Fruit fly (Drosophila melanogaster) whole organism, embryonic: ENCODE results near the gene CG6830.

Experiments used
- Atf6 ChIP-seq: fragments of 200-800 bp; sonication (Bioruptor generic); IDR thresholded peaks from 2 replicates; pipeline ENCODE4 v1.3.6; 2022; ENCODE audit warnings: missing biosample characterization, missing genetic modification characterization
- CG10959 ChIP-seq: fragments of 200-800 bp; sonication (Bioruptor generic); IDR thresholded peaks from 2 replicates; pipeline ENCODE4 v1.3.6; 2022; ENCODE audit warnings: missing biosample characterization, missing genetic modification characterization
- CG11085 ChIP-seq: fragments of 200-800 bp; sonication (Bioruptor generic); IDR thresholded peaks from 2 replicates; pipeline ENCODE4 v1.3.6; 2022; ENCODE audit warnings: missing biosample characterization, missing genetic modification characterization
- CG13296 ChIP-seq: fragments of 200-800 bp; sonication (Bioruptor generic); optimal IDR thresholded peaks from 3 replicates; lab custom pipeline; 2018; ENCODE audit warnings: missing biosample characterization, mild to moderate bottlenecking, missing genetic modification characterization
- CG14014 ChIP-seq: fragments of 200-800 bp; sonication (Bioruptor generic); IDR thresholded peaks from 2 replicates; pipeline ENCODE4 v1.3.6; 2022; ENCODE audit warnings: missing biosample characterization, missing genetic modification characterization
- CG15514 ChIP-seq: fragments of 200-800 bp; sonication (Bioruptor generic); optimal IDR thresholded peaks from 3 replicates; lab custom pipeline; 2017; ENCODE audit warnings: missing biosample characterization, missing genetic modification characterization, mild to moderate bottlenecking, moderate library complexity, missing genetic modification reagents
- CG16813 ChIP-seq: fragments of 200-800 bp; sonication (Bioruptor generic); IDR thresholded peaks from 3 replicates; pipeline ENCODE4 v1.3.6; 2022; ENCODE audit warnings: missing biosample characterization, missing genetic modification characterization; ENCODE audit not compliant: partially characterized antibody
- CG17328 ChIP-seq: fragments of 200-800 bp; sonication (Bioruptor generic); IDR thresholded peaks from 2 replicates; pipeline ENCODE4 v1.3.6; 2022; ENCODE audit warnings: missing biosample characterization, missing genetic modification characterization
- CG17361 ChIP-seq: fragments of 200-800 bp; sonication (Bioruptor generic); IDR thresholded peaks from 3 replicates; pipeline ENCODE4 v1.3.6; 2022; ENCODE audit warnings: missing biosample characterization, missing genetic modification characterization
- CG18011 ChIP-seq: fragments of 200-800 bp; sonication (Bioruptor generic); optimal IDR thresholded peaks from 2 replicates; lab custom pipeline; 2017; ENCODE audit warnings: missing biosample characterization, missing genetic modification characterization, mild to moderate bottlenecking, moderate library complexity, missing genotype
- CG2202 ChIP-seq: fragments of 200-800 bp; sonication (Bioruptor generic); optimal IDR thresholded peaks from 2 replicates; lab custom pipeline; 2018; ENCODE audit warnings: missing biosample characterization, mild to moderate bottlenecking, missing genetic modification characterization
- CG30020 ChIP-seq: fragments of 200-800 bp; optimal IDR thresholded peaks from 2 replicates; lab custom pipeline; 2019; ENCODE audit warnings: missing biosample characterization, mild to moderate bottlenecking, missing genetic modification characterization, moderate library complexity
- CG34224 ChIP-seq: fragments of 200-800 bp; sonication (Bioruptor generic); IDR thresholded peaks from 3 replicates; pipeline ENCODE4 v1.3.6; 2022; ENCODE audit warnings: missing biosample characterization, missing genetic modification characterization; ENCODE audit not compliant: partially characterized antibody
- CG43689 ChIP-seq: fragments of 200-800 bp; sonication (Bioruptor generic); IDR thresholded peaks from 2 replicates; pipeline ENCODE4 v1.3.6; 2022; ENCODE audit warnings: missing biosample characterization, missing genetic modification characterization
- CG4617 ChIP-seq: fragments of 200-800 bp; sonication (Bioruptor generic); optimal IDR thresholded peaks from 3 replicates; lab custom pipeline; 2016; ENCODE audit warnings: missing biosample characterization, missing genetic modification characterization, borderline replicate concordance
- CG5953 ChIP-seq: fragments of 200-800 bp; sonication (Bioruptor generic); IDR thresholded peaks from 2 replicates; pipeline ENCODE4 v1.3.6; 2022; ENCODE audit warnings: missing biosample characterization, missing genetic modification characterization
- CG8944 ChIP-seq: fragments of 200-800 bp; sonication (Bioruptor generic); optimal IDR thresholded peaks from 3 replicates; lab custom pipeline; 2016; ENCODE audit warnings: missing biosample characterization, missing genetic modification characterization
- Deaf1 ChIP-seq: fragments of 200-800 bp; optimal IDR thresholded peaks from 3 replicates; lab custom pipeline; 2019; ENCODE audit warnings: missing biosample characterization, mild to moderate bottlenecking, missing genetic modification characterization, moderate library complexity
- Eip74EF ChIP-seq, 2 experiments: fragments of 200-800 bp in 1 of 2; fragments of >200 bp in 1 of 2; sonication (Bioruptor generic) in 1 of 2; optimal IDR thresholded peaks; 2 replicates each; lab custom pipeline; 2017 to 2019; ENCODE audit warnings: missing biosample characterization in 2 of 2, missing genetic modification characterization in 2 of 2, mild to moderate bottlenecking in 1 of 2, moderate library complexity in 1 of 2
- Meics ChIP-seq: fragments of 200-800 bp; sonication (Bioruptor generic); optimal IDR thresholded peaks from 2 replicates; lab custom pipeline; 2017; ENCODE audit warnings: missing biosample characterization, mild to moderate bottlenecking, missing genetic modification characterization
- Six4 ChIP-seq: fragments of 200-800 bp; sonication (Bioruptor generic); optimal IDR thresholded peaks from 2 replicates; lab custom pipeline; 2016; ENCODE audit warnings: missing biosample characterization, missing genetic modification characterization
- Ssrp ChIP-seq: fragments of 200-800 bp; sonication (Bioruptor generic); optimal IDR thresholded peaks from 2 replicates; lab custom pipeline; 2018; ENCODE audit warnings: missing biosample characterization, mild to moderate bottlenecking, missing genetic modification characterization, moderate library complexity
- abd-A ChIP-seq: fragments of 200-800 bp; sonication (Bioruptor generic); optimal IDR thresholded peaks from 3 replicates; lab custom pipeline; 2019; ENCODE audit warnings: missing biosample characterization, mild to moderate bottlenecking, missing genetic modification characterization, moderate library complexity
- ac ChIP-seq: fragments of 200-800 bp; sonication (Bioruptor generic); optimal IDR thresholded peaks from 3 replicates; lab custom pipeline; 2017; ENCODE audit warnings: missing biosample characterization, mild to moderate bottlenecking, missing genetic modification characterization
- da ChIP-seq: fragments of 200-800 bp; sonication (Bioruptor generic); optimal IDR thresholded peaks from 2 replicates; lab custom pipeline; 2016; ENCODE audit warnings: missing biosample characterization, missing genetic modification characterization
- dysf ChIP-seq: fragments of 200-800 bp; sonication (Bioruptor generic); IDR thresholded peaks from 3 replicates; pipeline ENCODE4 v1.3.6; 2022; ENCODE audit warnings: missing biosample characterization, missing genetic modification characterization
- fd102C ChIP-seq: fragments of 200-800 bp; sonication (Bioruptor generic); optimal IDR thresholded peaks from 2 replicates; lab custom pipeline; 2018; ENCODE audit warnings: missing biosample characterization, mild to moderate bottlenecking, missing genetic modification characterization, moderate library complexity
- gcm ChIP-seq: fragments of 200-800 bp; sonication (Bioruptor generic); optimal IDR thresholded peaks from 2 replicates; lab custom pipeline; 2019; ENCODE audit warnings: missing biosample characterization, mild to moderate bottlenecking, missing genetic modification characterization, moderate library complexity
- gfzf ChIP-seq: fragments of 200-800 bp; sonication (Bioruptor generic); optimal IDR thresholded peaks from 2 replicates; lab custom pipeline; 2016; ENCODE audit warnings: missing biosample characterization, mild to moderate bottlenecking, missing genetic modification characterization, moderate library complexity
- gsb-n ChIP-seq: fragments of 200-800 bp; sonication (Bioruptor generic); optimal IDR thresholded peaks from 3 replicates; lab custom pipeline; 2018; ENCODE audit warnings: missing biosample characterization, mild to moderate bottlenecking, missing genetic modification characterization
- gt ChIP-seq: fragments of 200-800 bp; sonication (Bioruptor generic); IDR thresholded peaks from 2 replicates; pipeline ENCODE4 v1.3.6; 2022; ENCODE audit warnings: missing biosample characterization, missing genetic modification characterization
- hb ChIP-seq: fragments of 200-800 bp; sonication (Bioruptor generic); IDR thresholded peaks from 3 replicates; pipeline ENCODE4 v1.3.6; 2022; ENCODE audit warnings: missing biosample characterization, missing genetic modification characterization; ENCODE audit not compliant: partially characterized antibody
- hkb ChIP-seq, 2 experiments: fragments of 200-800 bp in 1 of 2; fragments of >200 bp in 1 of 2; sonication (Bioruptor generic) in 1 of 2; IDR thresholded peaks in 1 of 2; optimal IDR thresholded peaks in 1 of 2; 2 replicates each; pipeline versions ENCODE4 v1.3.6 to Lab custom; 2017 to 2022; ENCODE audit warnings: missing biosample characterization in 1 of 2, missing genetic modification characterization in 1 of 2
- ind ChIP-seq: fragments of 200-800 bp; sonication (Bioruptor generic); optimal IDR thresholded peaks from 3 replicates; lab custom pipeline; 2016; ENCODE audit warnings: missing biosample characterization, missing genetic modification characterization
- lilli ChIP-seq: fragments of 200-800 bp; sonication (Bioruptor generic); optimal IDR thresholded peaks from 3 replicates; lab custom pipeline; 2016; ENCODE audit warnings: missing biosample characterization, missing genetic modification characterization
- nerfin-2 ChIP-seq: fragments of 200-800 bp; sonication (Bioruptor generic); IDR thresholded peaks from 2 replicates; pipeline ENCODE4 v1.3.6; 2022; ENCODE audit warnings: missing biosample characterization, missing genetic modification characterization; ENCODE audit not compliant: partially characterized antibody
- nom ChIP-seq: fragments of 200-800 bp; sonication (Bioruptor generic); optimal IDR thresholded peaks from 2 replicates; lab custom pipeline; 2017; ENCODE audit warnings: missing biosample characterization, missing genetic modification characterization, mild to moderate bottlenecking, moderate library complexity, missing genetic modification reagents
- org-1 ChIP-seq: fragments of 200-800 bp; sonication (Bioruptor generic); optimal IDR thresholded peaks from 2 replicates; lab custom pipeline; 2017; ENCODE audit warnings: missing biosample characterization, missing genetic modification characterization
- pfk ChIP-seq: fragments of 200-800 bp; sonication (Bioruptor generic); optimal IDR thresholded peaks from 2 replicates; lab custom pipeline; 2018; ENCODE audit warnings: missing biosample characterization, mild to moderate bottlenecking, missing genetic modification characterization, moderate library complexity
- psq ChIP-seq: fragments of 200-800 bp; sonication (Bioruptor generic); optimal IDR thresholded peaks from 2 replicates; lab custom pipeline; 2017; ENCODE audit warnings: missing biosample characterization, missing genetic modification characterization
- schlank ChIP-seq: fragments of 200-800 bp; sonication (Bioruptor generic); optimal IDR thresholded peaks from 2 replicates; lab custom pipeline; 2018; ENCODE audit warnings: missing biosample characterization, mild to moderate bottlenecking, missing genetic modification characterization
- slbo ChIP-seq: fragments of 200-800 bp; sonication (Bioruptor generic); IDR thresholded peaks from 2 replicates; pipeline ENCODE4 v1.3.6; 2022; ENCODE audit warnings: missing biosample characterization, missing genetic modification characterization
- slp2 ChIP-seq: fragments of 200-800 bp; sonication (Bioruptor generic); optimal IDR thresholded peaks from 2 replicates; lab custom pipeline; 2016; ENCODE audit warnings: missing biosample characterization, missing genetic modification characterization
- so ChIP-seq: fragments of 200-800 bp; sonication (Bioruptor generic); IDR thresholded peaks from 3 replicates; pipeline ENCODE4 v1.3.6; 2022; ENCODE audit warnings: missing biosample characterization, missing genetic modification characterization
- sob ChIP-seq: fragments of 200-800 bp; sonication (Bioruptor generic); IDR thresholded peaks from 2 replicates; pipeline ENCODE4 v1.3.6; 2022; ENCODE audit warnings: missing biosample characterization, missing genetic modification characterization
- tna ChIP-seq: fragments of 200-800 bp; sonication (Bioruptor generic); IDR thresholded peaks from 2 replicates; pipeline ENCODE4 v1.3.6; 2022; ENCODE audit warnings: missing biosample characterization, missing genetic modification characterization; ENCODE audit not compliant: partially characterized antibody
- trh ChIP-seq: fragments of 200-800 bp; sonication (Bioruptor generic); optimal IDR thresholded peaks from 2 replicates; lab custom pipeline; 2016; ENCODE audit warnings: missing biosample characterization, missing genetic modification characterization
- vvl ChIP-seq: fragments of 200-800 bp; sonication (Bioruptor generic); IDR thresholded peaks from 2 replicates; pipeline ENCODE4 v1.3.6; 2022; ENCODE audit warnings: missing biosample characterization, missing genetic modification characterization
- zen ChIP-seq: fragments of 200-800 bp; sonication (Bioruptor generic); optimal IDR thresholded peaks from 3 replicates; lab custom pipeline; 2018; ENCODE audit warnings: missing biosample characterization, mild to moderate bottlenecking, missing genetic modification characterization, moderate library complexity

Gene CG6830

dm6 chr3R:11655873-11656374 is 28.2 kb downstream of the CG6830 start, which contains the start of gene CG42327 (continued):
- TF ChIP-seq org-1 (GFP tag; lab: Kevin White, UChicago), result peak; percentile 91
- TF ChIP-seq slp2 (GFP tag; lab: Kevin White, UChicago), result peak; percentile 86
- peak; percentile 90 for TF ChIP-seq CG14014
- TF ChIP-seq trh, result peak; percentile 79
- TF ChIP-seq Meics (GFP tag; lab: Kevin White, UChicago), result peak; percentile 90
- peak in 1 of 2 experiments; percentile 88 for TF ChIP-seq Eip74EF (GFP tag; optimal IDR thresholded peaks at IDR 0.05; lab: Kevin White, UChicago)
- peak; percentile 98 for TF ChIP-seq CG5953 (GFP tag; lab: Robert Waterston, UW)
- TF ChIP-seq CG34224 (GFP tag; lab: Robert Waterston, UW), result no peak
- TF ChIP-seq gfzf (GFP tag; lab: Kevin White, UChicago), result no peak
- TF ChIP-seq psq, result peak; percentile 87
- peak; percentile 93 for TF ChIP-seq Ssrp (tag; lab: Kevin White, UChicago)
- TF ChIP-seq Atf6 (GFP tag; lab: Robert Waterston, UW), result peak; percentile 91
- TF ChIP-seq nom (GFP tag; lab: Kevin White, UChicago), result peak; percentile 84
- TF ChIP-seq CG17328 (GFP tag; lab: Robert Waterston, UW), result peak; percentile 98
- peak; percentile 86 for TF ChIP-seq gt (GFP tag; lab: Robert Waterston, UW)
- 0 out of 3 replicates have a peak, but pooled peaks have one; percentile 23 for TF ChIP-seq CG16813 (GFP tag; lab: Robert Waterston, UW)
- TF ChIP-seq vvl (GFP tag; lab: Robert Waterston, UW), result peak; percentile 98
- peak; percentile 97 for TF ChIP-seq gsb-n (tag; lab: Kevin White, UChicago)
- peak; percentile 73 for TF ChIP-seq fd102C (GFP tag; lab: Kevin White, UChicago)
- TF ChIP-seq da (GFP tag; lab: Kevin White, UChicago), result peak; percentile 10
- TF ChIP-seq so (GFP tag; lab: Robert Waterston, UW), result peak; percentile 95
- peak; percentile 89 for TF ChIP-seq ind (GFP tag; lab: Kevin White, UChicago)
- peak; percentile 72 for TF ChIP-seq Deaf1 (tag; lab: Kevin White, UChicago)
- no peak for TF ChIP-seq hb (GFP tag; lab: Robert Waterston, UW)
- TF ChIP-seq CG15514 (GFP tag; lab: Kevin White, UChicago), result peak; percentile 84
- TF ChIP-seq lilli (GFP tag; lab: Kevin White, UChicago), result peak; percentile 88
- peak; percentile 94 for TF ChIP-seq dysf (GFP tag; lab: Robert Waterston, UW)
- TF ChIP-seq nerfin-2 (GFP tag; lab: Robert Waterston, UW), result peak; percentile 66
- no peak for TF ChIP-seq pfk
- no peak for TF ChIP-seq hkb (optimal IDR thresholded peaks at IDR 0.05; lab: Kevin White, UChicago)
- peak; percentile 98 for TF ChIP-seq hkb (GFP tag; IDR thresholded peaks at IDR 0.05; lab: Robert Waterston, UW)
- peak; percentile 77 for TF ChIP-seq CG4617
- peak; percentile 54; the same call in 1 of the 2 replicates for TF ChIP-seq tna (GFP tag; lab: Robert Waterston, UW)
- peak; percentile 58 for TF ChIP-seq abd-A
- TF ChIP-seq slbo, result peak; percentile 90
- peak; percentile 8 for TF ChIP-seq schlank (tag; lab: Kevin White, UChicago)
- TF ChIP-seq CG43689, result peak; percentile 80
- TF ChIP-seq ac (GFP tag; lab: Kevin White, UChicago), result peak; percentile 90
- peak; percentile 93 for TF ChIP-seq CG17361 (GFP tag; lab: Robert Waterston, UW)
- peak; percentile 87 for TF ChIP-seq CG13296 (GFP tag; lab: Kevin White, UChicago)
- TF ChIP-seq gcm (GFP tag; lab: Kevin White, UChicago), result peak; percentile 96
- peak; percentile 69 for TF ChIP-seq CG30020 (tag; lab: Kevin White, UChicago)
- TF ChIP-seq zen (tag; lab: Kevin White, UChicago), result peak; percentile 87
- TF ChIP-seq CG10959 (GFP tag; lab: Robert Waterston, UW), result peak; percentile 95
- TF ChIP-seq CG18011, result peak; percentile 76
- peak; percentile 88 for TF ChIP-seq Six4 (GFP tag; lab: Kevin White, UChicago)
- peak; percentile 81 for TF ChIP-seq CG8944
- TF ChIP-seq CG2202 (tag; lab: Kevin White, UChicago), result peak; percentile 93
- TF ChIP-seq sob (GFP tag; lab: Robert Waterston, UW), result peak; percentile 93
- TF ChIP-seq CG11085 (GFP tag; lab: Robert Waterston, UW), result peak; percentile 69
